Worm (Caenorhabditis elegans) whole organism, L4 larva: ENCODE measurements around the gene F13H8.3.
A peak's percentile ranks its signal among the peaks of the same experiment; 100 is the strongest.

Experiments used
- F44E2.7 ChIP-seq: fragments of 200-800 bp; sonication (Bioruptor generic); IDR thresholded peaks from 2 replicates; pipeline ENCODE4 v2.1.2; 2022; ENCODE audit warnings: missing genetic modification characterization, missing compliant biosample characterization
- F49E8.2 ChIP-seq: sonication (generic microtip); optimal IDR thresholded peaks from 2 replicates; lab custom pipeline; 2016; ENCODE audit warnings: missing compliant biosample characterization, mild to moderate bottlenecking, missing genetic modification characterization, borderline replicate concordance
- R02D3.7 ChIP-seq: fragments of 150-350 bp; sonication (generic microtip); optimal IDR thresholded peaks from 3 replicates; lab custom pipeline; 2014; ENCODE audit warnings: missing biosample characterization, missing genetic modification characterization
- T20F7.1 ChIP-seq: fragments of 200-800 bp; sonication (Bioruptor generic); optimal IDR thresholded peaks from 2 replicates; lab custom pipeline; 2018; ENCODE audit warnings: mild to moderate bottlenecking, missing genetic modification characterization, missing compliant biosample characterization
- T26A8.4 ChIP-seq: fragments of 200-800 bp; sonication (Bioruptor generic); IDR thresholded peaks from 2 replicates; pipeline ENCODE4 v1.3.6; 2022; ENCODE audit warnings: missing genetic modification characterization, missing compliant biosample characterization
- Y48G9A.11 ChIP-seq: fragments of 200-800 bp; sonication (Bioruptor generic); IDR thresholded peaks from 2 replicates; pipeline ENCODE4 v1.3.6; 2022; ENCODE audit warnings: missing genetic modification reagents, missing genetic modification characterization, missing compliant biosample characterization
- aha-1 ChIP-seq: fragments of 150-350 bp; peaks from one replicate; lab custom pipeline; 2014; ENCODE audit warnings: missing biosample characterization, missing genetic modification characterization
- aly-2 ChIP-seq: sonication (generic microtip); optimal IDR thresholded peaks from 2 replicates; lab custom pipeline; 2018; ENCODE audit warnings: missing biosample characterization, missing genetic modification characterization
- ama-1 ChIP-seq: fragments of 150-350 bp; optimal IDR thresholded peaks from 2 replicates; lab custom pipeline; 2014; ENCODE audit warnings: inconsistent platforms, mixed read lengths
- ceh-20 ChIP-seq: fragments of 200-800 bp; sonication (Bioruptor generic); IDR thresholded peaks from 2 replicates; pipeline ENCODE4 v1.3.6; 2022; ENCODE audit warnings: missing genetic modification reagents, missing genetic modification characterization, missing compliant biosample characterization
- ceh-44 ChIP-seq: fragments of 200-800 bp; sonication (Bioruptor generic); IDR thresholded peaks from 2 replicates; pipeline ENCODE4 v1.3.6; 2022; ENCODE audit warnings: missing genetic modification reagents, missing genetic modification characterization, missing compliant biosample characterization
- ceh-62 ChIP-seq: sonication (generic microtip); optimal IDR thresholded peaks from 2 replicates; lab custom pipeline; 2017; ENCODE audit warnings: missing biosample characterization, missing genetic modification characterization
- ces-1 ChIP-seq: fragments of 150-350 bp; sonication (generic microtip); optimal IDR thresholded peaks from 4 replicates; lab custom pipeline; 2014; ENCODE audit warnings: missing biosample characterization, missing genetic modification reagents, missing genetic modification characterization
- ctbp-1 ChIP-seq: fragments of 200-800 bp; sonication (Bioruptor generic); IDR thresholded peaks from 2 replicates; pipeline ENCODE4 v1.3.6; 2022; ENCODE audit warnings: missing genetic modification reagents, missing genetic modification characterization, missing compliant biosample characterization
- daf-16 ChIP-seq, 3 experiments: sonication (generic microtip); optimal IDR thresholded peaks; 2 replicates each; lab custom pipeline; 2016 to 2017; ENCODE audit warnings: missing genetic modification characterization in 3 of 3, missing genetic modification reagents in 3 of 3, mild to moderate bottlenecking in 2 of 3, missing compliant biosample characterization in 2 of 3, missing biosample characterization in 1 of 3, moderate library complexity in 1 of 3
- daf-19 ChIP-seq: fragments of 200-800 bp; sonication (Bioruptor generic); conservative IDR thresholded peaks from 2 replicates; pipeline ENCODE4 v1.3.6; 2022; ENCODE audit warnings: missing genetic modification characterization, missing compliant biosample characterization
- dmd-9 ChIP-seq: fragments of 200-800 bp; sonication (Bioruptor generic); IDR thresholded peaks from 2 replicates; pipeline ENCODE4 v1.3.6; 2022; ENCODE audit warnings: missing genetic modification reagents, missing genetic modification characterization, missing compliant biosample characterization
- dve-1 ChIP-seq: sonication (generic microtip); optimal IDR thresholded peaks from 2 replicates; lab custom pipeline; 2017; ENCODE audit warnings: antibody characterized with exemption, mild to moderate bottlenecking, missing genetic modification characterization, missing compliant biosample characterization; ENCODE audit not compliant: insufficient read depth
- fkh-10 ChIP-seq: fragments of 150-350 bp; optimal IDR thresholded peaks from 2 replicates; lab custom pipeline; 2014; ENCODE audit warnings: missing biosample characterization, missing genetic modification reagents, missing genetic modification characterization
- hif-1 ChIP-seq, 2 experiments: sonication (generic microtip); optimal IDR thresholded peaks; 2 replicates each; lab custom pipeline; 2016 to 2017; ENCODE audit warnings: missing compliant biosample characterization in 2 of 2, missing genetic modification characterization in 2 of 2, missing genetic modification reagents in 2 of 2, missing genotype in 2 of 2, mild to moderate bottlenecking in 1 of 2
- hlh-11 ChIP-seq: fragments of 200-800 bp; sonication (Bioruptor generic); optimal IDR thresholded peaks from 2 replicates; lab custom pipeline; 2018; ENCODE audit warnings: mild to moderate bottlenecking, missing genetic modification characterization, missing compliant biosample characterization
- hlh-30 ChIP-seq: sonication (generic microtip); optimal IDR thresholded peaks from 2 replicates; lab custom pipeline; 2017; ENCODE audit warnings: antibody characterized with exemption, mild to moderate bottlenecking, missing genetic modification characterization, missing compliant biosample characterization; ENCODE audit not compliant: insufficient read depth
- lin-13 ChIP-seq: fragments of 150-350 bp; optimal IDR thresholded peaks from 2 replicates; lab custom pipeline; 2014; ENCODE audit warnings: missing biosample characterization, missing genetic modification reagents, missing genetic modification characterization
- lir-3 ChIP-seq: sonication (generic microtip); optimal IDR thresholded peaks from 2 replicates; lab custom pipeline; 2016; ENCODE audit warnings: mild to moderate bottlenecking, missing genetic modification characterization, missing compliant biosample characterization
- madf-5 ChIP-seq, 2 experiments: fragments of 200-800 bp; sonication (Bioruptor generic); IDR thresholded peaks; 2 replicates each; pipeline ENCODE4 v1.3.6; 2022; ENCODE audit warnings: missing compliant biosample characterization in 2 of 2, missing genetic modification characterization in 2 of 2
- mdt-29 ChIP-seq: fragments of 200-800 bp; sonication (Bioruptor generic); IDR thresholded peaks from 2 replicates; pipeline ENCODE4 v1.3.6; 2022; ENCODE audit warnings: missing genetic modification reagents, missing genetic modification characterization, missing compliant biosample characterization
- mes-2 ChIP-seq: sonication (generic microtip); optimal IDR thresholded peaks from 2 replicates; lab custom pipeline; 2016; ENCODE audit warnings: missing genotype, mild to moderate bottlenecking, missing genetic modification characterization, missing compliant biosample characterization; ENCODE audit not compliant: poor library complexity, severe bottlenecking
- mxl-3 ChIP-seq: fragments of 200-800 bp; sonication (Bioruptor generic); optimal IDR thresholded peaks from 2 replicates; lab custom pipeline; 2018; ENCODE audit warnings: mild to moderate bottlenecking, missing genetic modification characterization, missing compliant biosample characterization
- nhr-102 ChIP-seq: sonication (generic microtip); optimal IDR thresholded peaks from 2 replicates; lab custom pipeline; 2016; ENCODE audit warnings: mild to moderate bottlenecking, missing genetic modification characterization, moderate library complexity, missing compliant biosample characterization
- nhr-237 ChIP-seq: sonication (generic microtip); optimal IDR thresholded peaks from 2 replicates; lab custom pipeline; 2017; ENCODE audit warnings: missing biosample characterization, missing genetic modification characterization
- nhr-25 ChIP-seq: sonication (generic microtip); optimal IDR thresholded peaks from 2 replicates; lab custom pipeline; 2017; ENCODE audit warnings: missing genetic modification characterization, mild to moderate bottlenecking, missing compliant biosample characterization, antibody characterized with exemption, moderate library complexity, borderline replicate concordance; ENCODE audit not compliant: insufficient read depth
- nhr-28 ChIP-seq: fragments of 150-350 bp; optimal IDR thresholded peaks from 2 replicates; lab custom pipeline; 2014; ENCODE audit warnings: missing biosample characterization, missing genetic modification characterization
- nhr-42 ChIP-seq: fragments of 200-800 bp; sonication (Bioruptor generic); IDR thresholded peaks from 2 replicates; pipeline ENCODE4 v1.3.6; 2022; ENCODE audit warnings: missing genetic modification characterization, missing compliant biosample characterization
- nhr-6 ChIP-seq: fragments of 150-350 bp; optimal IDR thresholded peaks from 2 replicates; lab custom pipeline; 2014; ENCODE audit warnings: missing biosample characterization, missing genetic modification characterization
- nhr-77 ChIP-seq: fragments of 150-350 bp; optimal IDR thresholded peaks from 2 replicates; lab custom pipeline; 2014; ENCODE audit warnings: missing biosample characterization, missing genetic modification characterization
- rbr-2 ChIP-seq: sonication (generic microtip); optimal IDR thresholded peaks from 2 replicates; lab custom pipeline; 2016; ENCODE audit warnings: missing genotype, missing genetic modification characterization, missing compliant biosample characterization
- saeg-2 ChIP-seq: fragments of 200-800 bp; sonication (Bioruptor generic); IDR thresholded peaks from 2 replicates; pipeline ENCODE4 v1.3.6; 2022; ENCODE audit warnings: missing genetic modification reagents, missing genetic modification characterization, missing compliant biosample characterization
- spr-1 ChIP-seq: sonication (generic microtip); optimal IDR thresholded peaks from 2 replicates; lab custom pipeline; 2016; ENCODE audit warnings: mild to moderate bottlenecking, missing genetic modification characterization, missing compliant biosample characterization
- tag-97 ChIP-seq: fragments of 200-800 bp; sonication (Bioruptor generic); IDR thresholded peaks from 2 replicates; pipeline ENCODE4 v1.3.6; 2022; ENCODE audit warnings: missing genetic modification characterization, missing compliant biosample characterization
- unc-130 ChIP-seq: sonication (generic microtip); optimal IDR thresholded peaks from 2 replicates; lab custom pipeline; 2016; ENCODE audit warnings: missing genetic modification reagents, missing genetic modification characterization, missing compliant biosample characterization
- zag-1 ChIP-seq: fragments of 150-350 bp; optimal IDR thresholded peaks from 2 replicates; lab custom pipeline; 2014; ENCODE audit warnings: missing biosample characterization, missing genetic modification characterization
- zfp-3 ChIP-seq: fragments of 200-800 bp; sonication (Bioruptor generic); conservative IDR thresholded peaks from 2 replicates; pipeline ENCODE4 v1.3.6; 2022; ENCODE audit warnings: missing genetic modification reagents, missing genetic modification characterization, missing compliant biosample characterization

Gene F13H8.3

DNA sequence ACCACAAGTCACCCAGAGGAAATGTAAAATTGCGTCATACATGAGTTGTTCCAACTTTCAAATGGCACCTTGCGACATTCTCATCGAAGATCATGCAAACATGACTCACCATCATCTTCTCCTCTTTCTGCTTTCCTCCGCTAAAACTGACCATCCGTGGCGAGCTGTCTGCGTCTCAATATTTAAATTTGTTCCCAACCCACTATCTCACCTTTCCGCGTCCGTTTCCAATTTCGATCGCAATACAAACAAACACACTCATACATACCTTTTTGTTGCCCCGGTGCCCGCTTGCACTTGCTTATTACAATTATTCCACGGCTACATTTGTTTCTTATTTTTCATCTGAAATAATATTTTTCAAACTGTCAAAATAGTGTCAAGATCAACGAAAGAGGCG lies 3.1 kb upstream of the F13H8.3 start, which contains the start of gene nmgp-1:
Gene nmgp-1, plus strand, starts transcription at position 174 of the 400 bp plus-strand sequence.
- TF ChIP-seq zag-1 = no peak
- no peak for TF ChIP-seq daf-16 (GFP tag; optimal IDR thresholded peaks at IDR 0.05; lab: Kevin White, UChicago)
- TF ChIP-seq daf-16 (tag; optimal IDR thresholded peaks at IDR 0.05; lab: Kevin White, UChicago) = peak; percentile 55
- peak; percentile 1 for TF ChIP-seq hlh-30 (tag; lab: Kevin White, UChicago)
- TF ChIP-seq nhr-77 (tag; lab: Kevin White, UChicago) = no peak
- peak; percentile 38 for TF ChIP-seq nhr-6
- peak; percentile 30 for TF ChIP-seq dve-1 (tag; lab: Kevin White, UChicago)
- TF ChIP-seq hlh-11 = peak; percentile 36
- peak; percentile 42 for TF ChIP-seq mes-2
- peak; percentile 76 for TF ChIP-seq aha-1

DNA sequence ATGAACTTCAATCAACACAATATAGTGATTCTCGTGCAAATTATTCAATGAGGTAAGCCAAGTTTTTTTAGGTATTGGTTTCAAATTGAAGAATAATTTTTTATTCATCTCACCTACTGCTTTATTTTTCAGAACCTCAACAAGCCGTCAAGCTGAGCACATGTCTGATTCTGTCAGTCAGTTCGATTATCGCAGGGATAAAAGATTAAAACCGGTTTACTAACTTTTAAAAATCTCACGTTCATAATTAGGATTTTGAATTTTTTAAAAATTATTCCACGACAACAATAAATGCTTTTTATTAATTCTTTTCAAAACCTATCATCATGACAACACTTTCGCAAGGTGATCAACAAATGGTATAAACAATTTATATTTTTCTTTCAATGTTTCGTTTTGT lies 1.6 kb upstream of the F13H8.3 start, which contains the start of gene F13H8.12:
Gene F13H8.12, plus strand, starts transcription at position 301 of the 400 bp plus-strand sequence.
- TF ChIP-seq hlh-11 = no peak
- no peak for TF ChIP-seq lir-3 (tag; lab: Kevin White, UChicago)
- no peak for TF ChIP-seq daf-16 (GFP tag; optimal IDR thresholded peaks at IDR 0.05; lab: Kevin White, UChicago)
- no peak for TF ChIP-seq daf-16 (tag; optimal IDR thresholded peaks at IDR 0.05; lab: Kevin White, UChicago)
- TF ChIP-seq unc-130 (GFP tag; lab: Kevin White, UChicago) = no peak
- no peak for TF ChIP-seq aha-1
- TF ChIP-seq Y48G9A.11 = no peak
- TF ChIP-seq mxl-3 (GFP tag; lab: Kevin White, UChicago) = no peak
- no peak for TF ChIP-seq ceh-44 (GFP tag; lab: Robert Waterston, UW)
- no peak for TF ChIP-seq nhr-25 (tag; lab: Kevin White, UChicago)
- TF ChIP-seq, all 104 proteins: peak for 0

DNA sequence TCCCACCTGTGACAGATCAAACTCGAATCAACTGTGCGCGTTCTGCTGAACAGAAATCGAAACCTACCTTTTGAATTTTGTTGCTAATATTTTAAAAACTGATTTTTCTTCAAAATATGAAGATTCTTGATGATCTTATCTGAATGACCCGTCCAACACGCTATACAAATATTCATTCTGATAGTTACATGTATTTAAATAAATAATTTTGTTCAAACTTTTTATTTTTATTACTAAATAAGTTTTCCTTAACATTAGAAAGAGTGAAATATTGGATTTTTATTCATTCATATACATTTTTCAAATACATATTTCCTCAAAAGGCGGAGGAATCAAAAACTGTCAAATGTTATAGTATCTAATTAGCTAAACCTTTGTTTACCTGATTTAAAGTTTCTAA lies 4.2 kb downstream of the F13H8.3 start, which contains the start of gene F13H8.8:
Gene F13H8.8, minus strand, starts transcription at position 101 of the 400 bp plus-strand sequence.
- TF ChIP-seq nhr-102 (tag; lab: Kevin White, UChicago) = no peak
- TF ChIP-seq nhr-237 (tag; lab: Kevin White, UChicago) = no peak
- TF ChIP-seq nhr-77 (tag; lab: Kevin White, UChicago) = no peak
- no peak for TF ChIP-seq mdt-29 (GFP tag; lab: Robert Waterston, UW)
- TF ChIP-seq mes-2 = no peak
- no peak for TF ChIP-seq ama-1 (lab: Kevin White, UChicago)
- no peak for TF ChIP-seq F49E8.2 (tag; lab: Kevin White, UChicago)
- TF ChIP-seq zfp-3 (GFP tag; lab: Robert Waterston, UW) = no peak
- no peak for TF ChIP-seq lin-13 (GFP tag; lab: Kevin White, UChicago)
- no peak for TF ChIP-seq R02D3.7 (tag; lab: Kevin White, UChicago)
- TF ChIP-seq saeg-2 (GFP tag; lab: Robert Waterston, UW) = no peak
- TF ChIP-seq zag-1 = no peak
- no peak for TF ChIP-seq ces-1 (GFP tag; lab: Kevin White, UChicago)

DNA sequence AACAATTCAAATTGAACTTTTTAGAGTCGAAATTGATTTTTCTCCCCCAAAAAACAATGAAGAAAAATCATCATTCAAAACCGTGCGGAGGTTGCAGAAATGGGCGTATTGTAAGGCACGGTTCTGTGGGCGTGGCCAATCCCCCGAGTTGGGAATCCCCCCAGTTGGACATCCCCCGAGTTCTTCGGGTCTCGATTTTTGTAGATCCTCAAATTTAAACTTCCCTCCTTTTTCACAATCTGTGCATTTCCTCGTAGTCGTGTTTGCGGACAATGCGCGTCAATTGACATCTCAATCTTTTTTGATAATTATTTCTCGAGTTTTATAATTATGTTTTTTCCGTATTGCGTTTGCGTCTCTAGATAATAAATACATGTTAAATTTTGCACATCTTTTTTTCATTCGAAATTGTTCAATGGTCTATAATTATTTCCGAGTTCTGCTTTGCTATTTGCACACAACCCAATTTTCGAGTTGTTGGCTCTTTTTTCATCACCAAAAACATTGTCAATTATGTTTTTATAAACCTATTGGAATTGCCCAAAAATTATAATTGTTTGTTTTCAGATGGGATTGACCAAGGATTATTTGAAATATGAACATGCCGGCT lies 6.1 kb downstream of the F13H8.3 start, which contains the start of gene F13H8.2:
Gene F13H8.2, plus strand, starts transcription at position 560 of the 610 bp plus-strand sequence.
- TF ChIP-seq nhr-77 (tag; lab: Kevin White, UChicago) = peak; percentile 28
- 0 out of 2 replicates have a peak, but pooled peaks have one; percentile 34 for TF ChIP-seq daf-19 (GFP tag; lab: Robert Waterston, UW)
- TF ChIP-seq dve-1 (tag; lab: Kevin White, UChicago) = peak; percentile 40
- TF ChIP-seq hif-1 (tag; optimal IDR thresholded peaks at IDR 0.05; lab: Kevin White, UChicago) = peak in 1 of 2 experiments; percentile 58
- TF ChIP-seq ceh-20 (GFP tag; lab: Robert Waterston, UW) = peak; percentile 77
- peak; percentile 67; the same call in 1 of the 2 replicates for TF ChIP-seq nhr-42 (GFP tag; lab: Robert Waterston, UW)
- no peak for TF ChIP-seq aly-2
- TF ChIP-seq nhr-28 (tag; lab: Kevin White, UChicago) = peak; percentile 20
- TF ChIP-seq T26A8.4 (GFP tag; lab: Robert Waterston, UW) = peak; percentile 76
- no peak for TF ChIP-seq fkh-10
- TF ChIP-seq F44E2.7 (GFP tag; lab: Robert Waterston, UW) = no peak
- TF ChIP-seq nhr-25 (tag; lab: Kevin White, UChicago) = no peak
- peak; percentile 78 for TF ChIP-seq rbr-2 (tag; lab: Kevin White, UChicago)
- TF ChIP-seq T20F7.1 (GFP tag; lab: Kevin White, UChicago) = peak; percentile 63
- peak; percentile 22 for TF ChIP-seq F49E8.2 (tag; lab: Kevin White, UChicago)
- no peak for TF ChIP-seq R02D3.7 (tag; lab: Kevin White, UChicago)
- TF ChIP-seq spr-1 = peak; percentile 62
- TF ChIP-seq ceh-62 (tag; lab: Kevin White, UChicago) = no peak
- no peak for TF ChIP-seq ama-1 (lab: Kevin White, UChicago)
- TF ChIP-seq madf-5 (GFP tag; IDR thresholded peaks at IDR 0.05; lab: Robert Waterston, UW) = no peak
- TF ChIP-seq dmd-9 (GFP tag; lab: Robert Waterston, UW) = peak; percentile 71
- TF ChIP-seq tag-97 (GFP tag; lab: Robert Waterston, UW) = no peak
- TF ChIP-seq ctbp-1 (GFP tag; lab: Robert Waterston, UW) = peak; percentile 91
